Worm (Caenorhabditis elegans) whole organism, L4 larva: ENCODE results near the gene T05A8.1.

Source experiments
- D1046.2 ChIP-seq: fragments of 200-800 bp; sonication (Bioruptor generic); IDR thresholded peaks from 2 replicates; pipeline ENCODE4 v1.3.6; 2022; ENCODE audit warnings: missing genetic modification characterization, missing compliant biosample characterization
- F26F4.8 ChIP-seq: fragments of 200-800 bp; sonication (Bioruptor generic); conservative IDR thresholded peaks from 2 replicates; pipeline ENCODE4 v1.3.6; 2022; ENCODE audit warnings: missing genetic modification characterization, missing compliant biosample characterization
- Y48G9A.11 ChIP-seq: fragments of 200-800 bp; sonication (Bioruptor generic); IDR thresholded peaks from 2 replicates; pipeline ENCODE4 v1.3.6; 2022; ENCODE audit warnings: missing genetic modification reagents, missing genetic modification characterization, missing compliant biosample characterization
- Y5F2A.4 ChIP-seq: fragments of 200-800 bp; sonication (Bioruptor generic); optimal IDR thresholded peaks from 2 replicates; lab custom pipeline; 2018; ENCODE audit warnings: mild to moderate bottlenecking, missing genetic modification characterization, missing compliant biosample characterization
- Y75B8A.6 ChIP-seq: fragments of 200-800 bp; sonication (Bioruptor generic); IDR thresholded peaks from 2 replicates; pipeline ENCODE4 v1.3.6; 2022; ENCODE audit warnings: missing genetic modification reagents, missing genetic modification characterization, missing compliant biosample characterization
- ZK546.5 ChIP-seq, 2 experiments: sonication (generic microtip); optimal IDR thresholded peaks; 2 replicates each; lab custom pipeline; 2017; ENCODE audit warnings: missing biosample characterization in 2 of 2, missing genetic modification characterization in 2 of 2
- aly-2 ChIP-seq: sonication (generic microtip); optimal IDR thresholded peaks from 2 replicates; lab custom pipeline; 2018; ENCODE audit warnings: missing biosample characterization, missing genetic modification characterization
- ama-1 ChIP-seq: fragments of 150-350 bp; optimal IDR thresholded peaks from 2 replicates; lab custom pipeline; 2014; ENCODE audit warnings: inconsistent platforms, mixed read lengths
- ctbp-1 ChIP-seq: fragments of 200-800 bp; sonication (Bioruptor generic); IDR thresholded peaks from 2 replicates; pipeline ENCODE4 v1.3.6; 2022; ENCODE audit warnings: missing genetic modification reagents, missing genetic modification characterization, missing compliant biosample characterization
- dmd-8 ChIP-seq: fragments of 200-800 bp; sonication (Bioruptor generic); IDR thresholded peaks from 2 replicates; pipeline ENCODE4 v1.3.6; 2022; ENCODE audit warnings: missing genetic modification characterization, missing compliant biosample characterization
- duxl-1 ChIP-seq: sonication (generic microtip); optimal IDR thresholded peaks from 2 replicates; lab custom pipeline; 2016; ENCODE audit warnings: mild to moderate bottlenecking, missing genetic modification characterization, moderate library complexity, missing compliant biosample characterization; ENCODE audit not compliant: poor library complexity
- dve-1 ChIP-seq: sonication (generic microtip); optimal IDR thresholded peaks from 2 replicates; lab custom pipeline; 2017; ENCODE audit warnings: antibody characterized with exemption, mild to moderate bottlenecking, missing genetic modification characterization, missing compliant biosample characterization; ENCODE audit not compliant: insufficient read depth
- egl-43 ChIP-seq: fragments of 200-800 bp; sonication (Bioruptor generic); IDR thresholded peaks from 2 replicates; pipeline ENCODE4 v1.3.6; 2022; ENCODE audit warnings: missing genetic modification reagents, missing genetic modification characterization, missing compliant biosample characterization
- fos-1 ChIP-seq: fragments of 150-350 bp; optimal IDR thresholded peaks from 2 replicates; lab custom pipeline; 2014; ENCODE audit warnings: missing biosample characterization, missing genetic modification characterization
- gei-8 ChIP-seq: fragments of 200-800 bp; sonication (Bioruptor generic); optimal IDR thresholded peaks from 2 replicates; lab custom pipeline; 2018; ENCODE audit warnings: mild to moderate bottlenecking, missing genetic modification characterization, missing compliant biosample characterization
- hlh-11 ChIP-seq: fragments of 200-800 bp; sonication (Bioruptor generic); optimal IDR thresholded peaks from 2 replicates; lab custom pipeline; 2018; ENCODE audit warnings: mild to moderate bottlenecking, missing genetic modification characterization, missing compliant biosample characterization
- hlh-30 ChIP-seq: sonication (generic microtip); optimal IDR thresholded peaks from 2 replicates; lab custom pipeline; 2017; ENCODE audit warnings: antibody characterized with exemption, mild to moderate bottlenecking, missing genetic modification characterization, missing compliant biosample characterization; ENCODE audit not compliant: insufficient read depth
- lim-7 ChIP-seq: fragments of 200-800 bp; sonication (Bioruptor generic); IDR thresholded peaks from 2 replicates; pipeline ENCODE4 v1.3.6; 2022; ENCODE audit warnings: missing genetic modification characterization, missing compliant biosample characterization
- lin-1 ChIP-seq: fragments of 200-800 bp; sonication (Bioruptor generic); IDR thresholded peaks from 2 replicates; pipeline ENCODE4 v1.3.6; 2022; ENCODE audit warnings: missing genetic modification reagents, missing genetic modification characterization, missing compliant biosample characterization
- lin-13 ChIP-seq: fragments of 150-350 bp; optimal IDR thresholded peaks from 2 replicates; lab custom pipeline; 2014; ENCODE audit warnings: missing biosample characterization, missing genetic modification reagents, missing genetic modification characterization
- lin-29 ChIP-seq: fragments of 200-800 bp; sonication (Bioruptor generic); IDR thresholded peaks from 2 replicates; pipeline ENCODE4 v1.3.6; 2022; ENCODE audit warnings: missing genetic modification reagents, missing genetic modification characterization, missing compliant biosample characterization
- lin-38 ChIP-seq: fragments of 200-800 bp; sonication (Bioruptor generic); IDR thresholded peaks from 2 replicates; pipeline ENCODE4 v1.3.6; 2022; ENCODE audit warnings: missing genetic modification reagents, missing genetic modification characterization, missing compliant biosample characterization
- lir-3 ChIP-seq: sonication (generic microtip); optimal IDR thresholded peaks from 2 replicates; lab custom pipeline; 2016; ENCODE audit warnings: mild to moderate bottlenecking, missing genetic modification characterization, missing compliant biosample characterization
- madf-5 ChIP-seq, 2 experiments: fragments of 200-800 bp; sonication (Bioruptor generic); IDR thresholded peaks; 2 replicates each; pipeline ENCODE4 v1.3.6; 2022; ENCODE audit warnings: missing compliant biosample characterization in 2 of 2, missing genetic modification characterization in 2 of 2
- madf-9 ChIP-seq: fragments of 200-800 bp; sonication (Bioruptor generic); conservative IDR thresholded peaks from 2 replicates; pipeline ENCODE4 v1.3.6; 2022; ENCODE audit warnings: missing genetic modification reagents, missing genetic modification characterization, missing compliant biosample characterization
- mes-2 ChIP-seq: sonication (generic microtip); optimal IDR thresholded peaks from 2 replicates; lab custom pipeline; 2016; ENCODE audit warnings: missing genotype, mild to moderate bottlenecking, missing genetic modification characterization, missing compliant biosample characterization; ENCODE audit not compliant: poor library complexity, severe bottlenecking
- mxl-2 ChIP-seq: fragments of 200-800 bp; sonication (Bioruptor generic); conservative IDR thresholded peaks from 2 replicates; pipeline ENCODE4 v1.3.6; 2022; ENCODE audit warnings: missing genetic modification reagents, missing genetic modification characterization, missing compliant biosample characterization
- mxl-3 ChIP-seq: fragments of 200-800 bp; sonication (Bioruptor generic); optimal IDR thresholded peaks from 2 replicates; lab custom pipeline; 2018; ENCODE audit warnings: mild to moderate bottlenecking, missing genetic modification characterization, missing compliant biosample characterization
- nhr-237 ChIP-seq: sonication (generic microtip); optimal IDR thresholded peaks from 2 replicates; lab custom pipeline; 2017; ENCODE audit warnings: missing biosample characterization, missing genetic modification characterization
- nhr-41 ChIP-seq: fragments of 200-800 bp; sonication (Bioruptor generic); IDR thresholded peaks from 2 replicates; pipeline ENCODE4 v1.3.6; 2022; ENCODE audit warnings: missing genetic modification reagents, missing genetic modification characterization, missing compliant biosample characterization
- nhr-42 ChIP-seq: fragments of 200-800 bp; sonication (Bioruptor generic); IDR thresholded peaks from 2 replicates; pipeline ENCODE4 v1.3.6; 2022; ENCODE audit warnings: missing genetic modification characterization, missing compliant biosample characterization
- nhr-6 ChIP-seq: fragments of 150-350 bp; optimal IDR thresholded peaks from 2 replicates; lab custom pipeline; 2014; ENCODE audit warnings: missing biosample characterization, missing genetic modification characterization
- nhr-77 ChIP-seq: fragments of 150-350 bp; optimal IDR thresholded peaks from 2 replicates; lab custom pipeline; 2014; ENCODE audit warnings: missing biosample characterization, missing genetic modification characterization
- php-3 ChIP-seq: fragments of 200-800 bp; sonication (Bioruptor generic); IDR thresholded peaks from 2 replicates; pipeline ENCODE4 v1.3.6; 2022; ENCODE audit warnings: missing genetic modification reagents, missing genetic modification characterization, missing compliant biosample characterization
- set-16 ChIP-seq: fragments of 200-800 bp; sonication (Bioruptor generic); IDR thresholded peaks from 2 replicates; pipeline ENCODE4 v1.3.6; 2022; ENCODE audit warnings: missing genetic modification reagents, missing genetic modification characterization, missing compliant biosample characterization
- spr-3 ChIP-seq: fragments of 200-800 bp; sonication (Bioruptor generic); optimal IDR thresholded peaks from 2 replicates; lab custom pipeline; 2018; ENCODE audit warnings: mild to moderate bottlenecking, missing genetic modification characterization, missing compliant biosample characterization
- tra-1 ChIP-seq: fragments of 200-800 bp; sonication (Bioruptor generic); IDR thresholded peaks from 2 replicates; pipeline ENCODE4 v1.3.6; 2022; ENCODE audit warnings: missing genetic modification reagents, missing genetic modification characterization, missing compliant biosample characterization
- unc-130 ChIP-seq: sonication (generic microtip); optimal IDR thresholded peaks from 2 replicates; lab custom pipeline; 2016; ENCODE audit warnings: missing genetic modification reagents, missing genetic modification characterization, missing compliant biosample characterization
- unc-62 ChIP-seq, 3 experiments: fragments of 150-350 bp in 1 of 3; sonication (generic microtip); optimal IDR thresholded peaks in 2 of 3; peaks in 1 of 3; 1 replicate in 1 of 3; 2 replicates in 2 of 3; lab custom pipeline; 2014 to 2017; ENCODE audit warnings: missing biosample characterization in 3 of 3, missing genetic modification characterization in 3 of 3, missing genetic modification reagents in 3 of 3, missing genotype in 1 of 3
- vab-7 ChIP-seq: fragments of 200-800 bp; sonication (Bioruptor generic); IDR thresholded peaks from 2 replicates; pipeline ENCODE4 v1.3.6; 2022; ENCODE audit warnings: missing genetic modification reagents, missing genetic modification characterization, missing compliant biosample characterization
- zip-2 ChIP-seq: fragments of 150-350 bp; optimal IDR thresholded peaks from 2 replicates; lab custom pipeline; 2014; ENCODE audit warnings: missing biosample characterization, missing genetic modification characterization

The T05A8.1 gene

ce11 chrII:2739619-2740018, 29.8 kb upstream of the T05A8.1 start, which contains the start of gene T05A8.6:
TSS of gene T05A8.6 (minus strand) at chrII:2739719.
- no peak for TF ChIP-seq Y5F2A.4 (GFP tag; lab: Kevin White, UChicago)
- no peak for TF ChIP-seq mxl-3 (GFP tag; lab: Kevin White, UChicago)
- no peak for TF ChIP-seq hlh-11
- TF ChIP-seq ama-1 (lab: Kevin White, UChicago) = no peak
- no peak for TF ChIP-seq aly-2 (tag; lab: Kevin White, UChicago)
- no peak for TF ChIP-seq lir-3 (tag; lab: Kevin White, UChicago)
- TF ChIP-seq ctbp-1 = no peak
- TF ChIP-seq duxl-1 (tag; lab: Kevin White, UChicago) = no peak
- TF ChIP-seq, all 104 proteins: peak for 0

ce11 chrII:2736938-2737337, 27.1 kb upstream of the T05A8.1 start:
- TF ChIP-seq set-16 (GFP tag; lab: Robert Waterston, UW) = peak; percentile 82
- 0 out of 2 replicates have a peak, but pooled peaks have one; percentile 19 for TF ChIP-seq lin-29 (GFP tag; lab: Robert Waterston, UW)
- TF ChIP-seq lin-13 (GFP tag; lab: Kevin White, UChicago) = no peak
- peak; percentile 34; the same call in 1 of the 2 replicates for TF ChIP-seq lim-7 (GFP tag; lab: Robert Waterston, UW)
- 0 out of 2 replicates have a peak, but pooled peaks have one; percentile 12 for TF ChIP-seq php-3 (GFP tag; lab: Robert Waterston, UW)

ce11 chrII:2736156-2736728, 26.4 kb upstream of the T05A8.1 start, which contains the start of gene T05A8.8:
TSS of gene T05A8.8 (plus strand) at chrII:2736678.
- TF ChIP-seq dmd-8 (GFP tag; lab: Robert Waterston, UW) = 0 out of 2 replicates have a peak, but pooled peaks have one; percentile 5
- 0 out of 2 replicates have a peak, but pooled peaks have one; percentile 36 for TF ChIP-seq D1046.2 (GFP tag; lab: Robert Waterston, UW)
- 0 out of 2 replicates have a peak, but pooled peaks have one; percentile 48 for TF ChIP-seq lim-7 (GFP tag; lab: Robert Waterston, UW)
- TF ChIP-seq vab-7 = 0 out of 2 replicates have a peak, but pooled peaks have one; percentile 35
- TF ChIP-seq unc-62 (GFP tag; optimal IDR thresholded peaks at IDR 0.05 in 1 of 2; lab: Kevin White, UChicago) = peak in 1 of 2 experiments; percentile 51
- TF ChIP-seq unc-62 (tag; optimal IDR thresholded peaks at IDR 0.05; lab: Kevin White, UChicago) = no peak
- no peak for TF ChIP-seq nhr-237 (tag; lab: Kevin White, UChicago)
- TF ChIP-seq madf-9 = 0 out of 2 replicates have a peak, but pooled peaks have one; percentile 15
- TF ChIP-seq F26F4.8 (GFP tag; lab: Robert Waterston, UW) = peak; percentile 70; the same call in 1 of the 2 replicates
- TF ChIP-seq Y75B8A.6 (GFP tag; lab: Robert Waterston, UW) = 0 out of 2 replicates have a peak, but pooled peaks have one; percentile 34
- TF ChIP-seq gei-8 (GFP tag; lab: Kevin White, UChicago) = no peak
- TF ChIP-seq egl-43 (GFP tag; lab: Robert Waterston, UW) = peak; percentile 67
- TF ChIP-seq lin-1 (GFP tag; lab: Robert Waterston, UW) = no peak
- TF ChIP-seq mxl-2 (GFP tag; lab: Robert Waterston, UW) = no peak
- TF ChIP-seq madf-5 (GFP tag; IDR thresholded peaks at IDR 0.05; lab: Robert Waterston, UW) = 0 out of 4 replicates have a peak, but pooled peaks have one; percentile 27 to 41

- no peak for TF ChIP-seq Y5F2A.4 (GFP tag; lab: Kevin White, UChicago)
- TF ChIP-seq mes-2 (tag; lab: Kevin White, UChicago) = peak; percentile 43
- no peak for TF ChIP-seq lin-29 (GFP tag; lab: Robert Waterston, UW)
- TF ChIP-seq Y48G9A.11 (GFP tag; lab: Robert Waterston, UW) = peak; percentile 66
- TF ChIP-seq zip-2 = no peak
- 0 out of 2 replicates have a peak, but pooled peaks have one; percentile 42 for TF ChIP-seq dmd-8 (GFP tag; lab: Robert Waterston, UW)
- no peak for TF ChIP-seq unc-130 (GFP tag; lab: Kevin White, UChicago)
- TF ChIP-seq duxl-1 (tag; lab: Kevin White, UChicago) = no peak
- no peak for TF ChIP-seq fos-1
- 0 out of 2 replicates have a peak, but pooled peaks have one; percentile 19 for TF ChIP-seq D1046.2 (GFP tag; lab: Robert Waterston, UW)
- TF ChIP-seq vab-7 = peak; percentile 45; the same call in 1 of the 2 replicates
- no peak for TF ChIP-seq hlh-30 (tag; lab: Kevin White, UChicago)
- no peak for TF ChIP-seq nhr-6 (tag; lab: Kevin White, UChicago)
- TF ChIP-seq lin-38 (GFP tag; lab: Robert Waterston, UW) = peak; percentile 63
- TF ChIP-seq mxl-3 (GFP tag; lab: Kevin White, UChicago) = no peak
- no peak for TF ChIP-seq ZK546.5 (tag; optimal IDR thresholded peaks at IDR 0.05; lab: Kevin White, UChicago)
- TF ChIP-seq tra-1 = 0 out of 2 replicates have a peak, but pooled peaks have one; percentile 44
- no peak for TF ChIP-seq dve-1 (tag; lab: Kevin White, UChicago)
- 0 out of 2 replicates have a peak, but pooled peaks have one; percentile 31 for TF ChIP-seq nhr-41 (GFP tag; lab: Robert Waterston, UW)
- TF ChIP-seq F26F4.8 (GFP tag; lab: Robert Waterston, UW) = peak; percentile 64; the same call in 1 of the 2 replicates
- TF ChIP-seq nhr-42 (GFP tag; lab: Robert Waterston, UW) = no peak
- no peak for TF ChIP-seq spr-3 (GFP tag; lab: Kevin White, UChicago)
- TF ChIP-seq nhr-77 (tag; lab: Kevin White, UChicago) = no peak
Measured at ce11 chrII:2735644-2736043, 25.8 kb upstream of the T05A8.1 start.
